Fruit fly (Drosophila melanogaster) whole organism: ENCODE results near the gene Pdh.

Experiments used
- Dll ChIP-seq: fragments of >200 bp; optimal IDR thresholded peaks from 2 replicates; lab custom pipeline; 2017
- pan ChIP-seq: fragments of >200 bp; optimal IDR thresholded peaks from 2 replicates; lab custom pipeline; 2017

- no peak for TF ChIP-seq pan
- no peak for TF ChIP-seq Dll (lab: Kevin White, UChicago)
Measured at dm6 chr3L:16313985-16314384, 40.1 kb downstream of the Pdh start, which contains the start of gene CG13062.
